Worm (Caenorhabditis elegans): ENCODE results near the gene hadb-1.

hadb-1 gene

ce11 chrIII:8648589-8648988, 39.7 kb downstream of the hadb-1 start, which contains the start of gene F22B7.3:
TSS of gene F22B7.3 (plus strand) at chrIII:8648889.
- no peak for TF ChIP-seq skn-1 (tag; optimal IDR thresholded peaks at IDR 0.05)
- no peak for TF ChIP-seq sma-3 (GFP tag; optimal IDR thresholded peaks at IDR 0.05)
- no peak for TF ChIP-seq egl-27 (tag; optimal IDR thresholded peaks at IDR 0.05)
- TF ChIP-seq F13H6.1 (tag; optimal IDR thresholded peaks at IDR 0.05), result no peak
- no peak for TF ChIP-seq nhr-11 (tag; optimal IDR thresholded peaks at IDR 0.05)
- TF ChIP-seq nhr-23 (tag; optimal IDR thresholded peaks at IDR 0.05), result no peak
- no peak for TF ChIP-seq C34F6.9 (tag; optimal IDR thresholded peaks at IDR 0.05)
- no peak for TF ChIP-seq peb-1 (tag; optimal IDR thresholded peaks at IDR 0.05)
- no peak for TF ChIP-seq mab-5 (tag; optimal IDR thresholded peaks at IDR 0.05)
- TF ChIP-seq dmd-4 (tag; optimal IDR thresholded peaks at IDR 0.05), result no peak
- no peak for TF ChIP-seq nhr-129 (tag; optimal IDR thresholded peaks at IDR 0.05)
- TF ChIP-seq unc-39 (tag; optimal IDR thresholded peaks at IDR 0.05), result no peak
- TF ChIP-seq ama-1 (optimal IDR thresholded peaks at IDR 0.05), result no peak
- no peak for TF ChIP-seq elt-3 (tag; optimal IDR thresholded peaks at IDR 0.05)
- TF ChIP-seq lin-11 (tag; optimal IDR thresholded peaks at IDR 0.05), result no peak
- TF ChIP-seq R02D3.7 (tag; optimal IDR thresholded peaks at IDR 0.05), result no peak
- TF ChIP-seq ZK546.5 (tag; optimal IDR thresholded peaks at IDR 0.05), result no peak
- TF ChIP-seq mbf-1 (tag; optimal IDR thresholded peaks at IDR 0.05), result no peak
- no peak for TF ChIP-seq lin-13 (GFP tag; optimal IDR thresholded peaks at IDR 0.05)

ce11 chrIII:8646021-8646420, 42.3 kb downstream of the hadb-1 start:
- TF ChIP-seq fos-1 (tag; optimal IDR thresholded peaks at IDR 0.05) (peak; percentile 32), mdl-1 (tag; optimal IDR thresholded peaks at IDR 0.05) (no peak), sma-9 (GFP tag; optimal IDR thresholded peaks at IDR 0.05) (peak; percentile 9), sma-9 (tag; optimal IDR thresholded peaks at IDR 0.05) (no peak)

ce11 chrIII:8643639-8644038, 44.6 kb downstream of the hadb-1 start, which contains the start of gene twk-7:
TSS of gene twk-7 (minus strand) at chrIII:8643739.
- TF ChIP-seq R02D3.7 (tag; optimal IDR thresholded peaks at IDR 0.05) (no peak), zag-1 (tag; optimal IDR thresholded peaks at IDR 0.05) (no peak), nhr-6 (tag; optimal IDR thresholded peaks at IDR 0.05) (no peak), unc-62 (GFP tag; optimal IDR thresholded peaks at IDR 0.05) (no peak), ztf-4 (tag; optimal IDR thresholded peaks at IDR 0.05) (no peak), nhr-11 (tag; optimal IDR thresholded peaks at IDR 0.05) (no peak), ceh-16 (tag; optimal IDR thresholded peaks at IDR 0.05) (no peak), nhr-237 (tag; optimal IDR thresholded peaks at IDR 0.05) (no peak)

ce11 chrIII:8639188-8639795, 49.0 kb downstream of the hadb-1 start, which contains the start of gene fip-1:
TSS of gene fip-1 (plus strand) at chrIII:8639745.
- TF ChIP-seq lin-13 (GFP tag; optimal IDR thresholded peaks at IDR 0.05) (no peak), egl-27 (tag; optimal IDR thresholded peaks at IDR 0.05) (no peak), fos-1 (tag; optimal IDR thresholded peaks at IDR 0.05) (peak; percentile 16), sma-3 (GFP tag; optimal IDR thresholded peaks at IDR 0.05) (peak; percentile 44)

- TF ChIP-seq mab-5 (tag; optimal IDR thresholded peaks at IDR 0.05) (peak; percentile 78), ztf-1 (GFP tag; conservative IDR thresholded peaks at IDR 0.05) (no peak), nhr-129 (tag; optimal IDR thresholded peaks at IDR 0.05) (peak; percentile 27), C34F6.9 (tag; optimal IDR thresholded peaks at IDR 0.05) (peak; percentile 36), nhr-25 (tag; optimal IDR thresholded peaks at IDR 0.05) (no peak), unc-55 (GFP tag; optimal IDR thresholded peaks at IDR 0.05) (peak; percentile 15), lsy-2 (tag; optimal IDR thresholded peaks at IDR 0.05) (peak in 1 of 2 experiments; percentile 52), snpc-4 (tag; optimal IDR thresholded peaks at IDR 0.05) (no peak), nhr-10 (tag; optimal IDR thresholded peaks at IDR 0.05) (no peak), crh-2 (tag; optimal IDR thresholded peaks at IDR 0.05) (peak; percentile 23)
Measured at ce11 chrIII:8636803-8637202, 51.5 kb downstream of the hadb-1 start.
